Worm (Caenorhabditis elegans): ENCODE data around the gene bcmo-1.

The bcmo-1 gene

ce11 chrII:12866079-12866478 is 35.6 kb downstream of the bcmo-1 start (continued):
- TF ChIP-seq Y53F4B.3 (GFP tag; IDR thresholded peaks at IDR 0.05) (no peak), F33H1.4 (GFP tag; IDR thresholded peaks at IDR 0.05) (0 out of 2 replicates have a peak, but pooled peaks have one; percentile 5), F49E8.2 (tag; optimal IDR thresholded peaks at IDR 0.05; ENCODE audit: insufficient read depth) (no peak), lir-1 (GFP tag; conservative IDR thresholded peaks at IDR 0.05) (no peak), nfyb-1 (GFP tag; IDR thresholded peaks at IDR 0.05) (0 out of 2 replicates have a peak, but pooled peaks have one; percentile 15), F52B5.7 (tag; optimal IDR thresholded peaks at IDR 0.05) (peak; percentile 17), Y95B8A.8 (GFP tag; IDR thresholded peaks at IDR 0.05) (no peak), hsf-1 (GFP tag; IDR thresholded peaks at IDR 0.05) (0 out of 2 replicates have a peak, but pooled peaks have one; percentile 30), ztf-22 (GFP tag; optimal IDR thresholded peaks at IDR 0.05) (no peak), lag-1 (GFP tag; IDR thresholded peaks at IDR 0.05) (no peak), attf-5 (GFP tag; optimal IDR thresholded peaks at IDR 0.05) (no peak), lin-40 (tag; optimal IDR thresholded peaks at IDR 0.05) (no peak), ceh-91 (GFP tag; IDR thresholded peaks at IDR 0.05) (no peak), nhr-90 (tag; optimal IDR thresholded peaks at IDR 0.05) (no peak), F10E7.11 (tag; optimal IDR thresholded peaks at IDR 0.05) (no peak), nfya-1 (tag; optimal IDR thresholded peaks at IDR 0.05; ENCODE audit: borderline replicate concordance, insufficient read depth) (no peak), B0019.2 (GFP tag; conservative IDR thresholded peaks at IDR 0.05) (no peak), zim-3 (tag; optimal IDR thresholded peaks at IDR 0.05) (no peak), madf-8 (GFP tag; conservative IDR thresholded peaks at IDR 0.05) (no peak), attf-6 (GFP tag; IDR thresholded peaks at IDR 0.05) (peak; percentile 36; the same call in 1 of the 2 replicates), somi-1 (GFP tag; optimal IDR thresholded peaks at IDR 0.05) (no peak), nhr-179 (tag; optimal IDR thresholded peaks at IDR 0.05) (no peak), ceh-100 (GFP tag; IDR thresholded peaks at IDR 0.05) (no peak), C17E4.6 (GFP tag; IDR thresholded peaks at IDR 0.05) (no peak), aptf-2 (GFP tag; conservative IDR thresholded peaks at IDR 0.05) (0 out of 2 replicates have a peak, but pooled peaks have one; percentile 10)

ce11 chrII:12878071-12878668 is 47.7 kb downstream of the bcmo-1 start, which contains the start of gene gsy-1:
gsy-1 (minus strand) TSS chrII:12878121.
- TF ChIP-seq nfyb-1 (GFP tag; IDR thresholded peaks at IDR 0.05) (0 out of 2 replicates have a peak, but pooled peaks have one; percentile 48), madf-6 (GFP tag; IDR thresholded peaks at IDR 0.05) (0 out of 2 replicates have a peak, but pooled peaks have one; percentile 17), ceh-58 (GFP tag; IDR thresholded peaks at IDR 0.05) (no peak)

- TF ChIP-seq Y79H2A.3 (GFP tag; conservative IDR thresholded peaks at IDR 0.05) (no peak), F49E8.2 (tag; optimal IDR thresholded peaks at IDR 0.05; ENCODE audit: insufficient read depth) (no peak), atf-7 (tag; optimal IDR thresholded peaks at IDR 0.05) (peak; percentile 45), chd-7 (tag; optimal IDR thresholded peaks at IDR 0.05) (peak; percentile 60), madf-10 (tag; optimal IDR thresholded peaks at IDR 0.05) (peak; percentile 67), mxl-1 (tag; optimal IDR thresholded peaks at IDR 0.05) (peak; percentile 16), tbp1 (GFP tag; optimal IDR thresholded peaks at IDR 0.05) (peak; percentile 62), nhr-80 (tag; optimal IDR thresholded peaks at IDR 0.05) (peak; percentile 94), F57A8.1 (GFP tag; optimal IDR thresholded peaks at IDR 0.05) (no peak), lsl-1 (GFP tag; optimal IDR thresholded peaks at IDR 0.05) (no peak), egrh-3 (GFP tag; IDR thresholded peaks at IDR 0.05) (peak; percentile 40; the same call in 1 of the 2 replicates), sea-2 (GFP tag; IDR thresholded peaks at IDR 0.05) (no peak), B0336.3 (GFP tag; IDR thresholded peaks at IDR 0.05) (peak; percentile 77; the same call in 1 of the 2 replicates), madf-6 (GFP tag; IDR thresholded peaks at IDR 0.05) (0 out of 2 replicates have a peak, but pooled peaks have one; percentile 19), ztf-22 (GFP tag; optimal IDR thresholded peaks at IDR 0.05) (peak; percentile 66), mcd-1 (GFP tag; IDR thresholded peaks at IDR 0.05) (0 out of 2 replicates have a peak, but pooled peaks have one; percentile 22), tlf-1 (GFP tag; optimal IDR thresholded peaks at IDR 0.05) (peak; percentile 40), somi-1 (GFP tag; optimal IDR thresholded peaks at IDR 0.05) (no peak), let-526 (GFP tag; IDR thresholded peaks at IDR 0.05) (no peak), ama-1 (optimal IDR thresholded peaks at IDR 0.05) (peak; percentile 28), ama-1 (GFP tag; optimal IDR thresholded peaks at IDR 0.05) (no peak), hmg-1.2 (GFP tag; IDR thresholded peaks at IDR 0.05) (peak; percentile 75; the same call in 1 of the 2 replicates), attf-6 (GFP tag; IDR thresholded peaks at IDR 0.05) (no peak), nfya-1 (tag; optimal IDR thresholded peaks at IDR 0.05; ENCODE audit: borderline replicate concordance, insufficient read depth) (no peak)
Observed at ce11 chrII:12878697-12879096, 48.2 kb downstream of the bcmo-1 start.
